Worm (Caenorhabditis elegans) whole organism, early embryonic: ENCODE data around the gene C35B1.8.

Experiments used
- B0310.2 ChIP-seq: sonication (generic microtip); optimal IDR thresholded peaks from 2 replicates; lab custom pipeline; 2016; ENCODE audit warnings: mild to moderate bottlenecking, missing genetic modification characterization, missing compliant biosample characterization
- F13C5.2 ChIP-seq: sonication (generic microtip); optimal IDR thresholded peaks from 2 replicates; lab custom pipeline; 2017; ENCODE audit warnings: mild to moderate bottlenecking, missing genetic modification characterization, inconsistent platforms, missing compliant biosample characterization
- aly-1 ChIP-seq: sonication (generic microtip); optimal IDR thresholded peaks from 2 replicates; lab custom pipeline; 2016; ENCODE audit warnings: missing genetic modification characterization, missing compliant biosample characterization
- ama-1 ChIP-seq: fragments of 150-350 bp; optimal IDR thresholded peaks from 2 replicates; lab custom pipeline; 2014
- ceh-36 ChIP-seq: sonication (generic microtip); optimal IDR thresholded peaks from 2 replicates; lab custom pipeline; 2016; ENCODE audit warnings: missing genetic modification characterization, inconsistent platforms, missing compliant biosample characterization
- flt-1 ChIP-seq: fragments of 200-800 bp; sonication (Bioruptor generic); IDR thresholded peaks from 2 replicates; pipeline ENCODE4 v1.3.6; 2022; ENCODE audit warnings: missing genetic modification characterization, missing compliant biosample characterization
- hmbx-1 ChIP-seq: sonication (generic microtip); optimal IDR thresholded peaks from 2 replicates; lab custom pipeline; 2016; ENCODE audit warnings: mild to moderate bottlenecking, missing genetic modification characterization, missing compliant biosample characterization
- hmg-4 ChIP-seq: fragments of 200-800 bp; sonication (Bioruptor generic); optimal IDR thresholded peaks from 2 replicates; lab custom pipeline; 2018; ENCODE audit warnings: mild to moderate bottlenecking, missing genetic modification characterization, missing compliant biosample characterization
- hnd-1 ChIP-seq: sonication (generic microtip); optimal IDR thresholded peaks from 2 replicates; lab custom pipeline; 2016; ENCODE audit warnings: missing genetic modification characterization, missing compliant biosample characterization
- scrt-1 ChIP-seq: fragments of 200-800 bp; sonication (Bioruptor generic); IDR thresholded peaks from 2 replicates; pipeline ENCODE4 v1.3.6; 2022; ENCODE audit warnings: missing genetic modification characterization, missing compliant biosample characterization
- sea-1 ChIP-seq: fragments of 200-800 bp; sonication (Bioruptor generic); conservative IDR thresholded peaks from 2 replicates; pipeline ENCODE4 v1.3.6; 2022; ENCODE audit warnings: missing genetic modification characterization, missing compliant biosample characterization
- tbx-11 ChIP-seq: fragments of 200-800 bp; sonication (Bioruptor generic); IDR thresholded peaks from 2 replicates; pipeline ENCODE4 v1.3.6; 2022; ENCODE audit warnings: missing genetic modification characterization, missing compliant biosample characterization
- tra-4 ChIP-seq: sonication (generic microtip); optimal IDR thresholded peaks from 2 replicates; lab custom pipeline; 2017; ENCODE audit warnings: missing genetic modification characterization, missing compliant biosample characterization

ce11 chrIV:4093087-4093486, 14.3 kb upstream of the C35B1.8 start:
- TF ChIP-seq sea-1 (GFP tag; lab: Robert Waterston, UW), result no peak
- TF ChIP-seq ceh-36, result no peak
- TF ChIP-seq flt-1, result no peak
- TF ChIP-seq F13C5.2 (tag; lab: Kevin White, UChicago), result no peak
- TF ChIP-seq tbx-11, result no peak
- no peak for TF ChIP-seq tra-4 (tag; lab: Kevin White, UChicago)
- no peak for TF ChIP-seq hmbx-1 (tag; lab: Kevin White, UChicago)
- no peak for TF ChIP-seq ama-1
- TF ChIP-seq B0310.2 (tag; lab: Kevin White, UChicago), result no peak
- TF ChIP-seq hmg-4 (GFP tag; lab: Kevin White, UChicago), result no peak
- TF ChIP-seq scrt-1 (GFP tag; lab: Robert Waterston, UW), result no peak
- no peak for TF ChIP-seq aly-1
- TF ChIP-seq hnd-1, result no peak
